Fruit fly (Drosophila melanogaster): ENCODE measurements around the gene CG7916.

DNA sequence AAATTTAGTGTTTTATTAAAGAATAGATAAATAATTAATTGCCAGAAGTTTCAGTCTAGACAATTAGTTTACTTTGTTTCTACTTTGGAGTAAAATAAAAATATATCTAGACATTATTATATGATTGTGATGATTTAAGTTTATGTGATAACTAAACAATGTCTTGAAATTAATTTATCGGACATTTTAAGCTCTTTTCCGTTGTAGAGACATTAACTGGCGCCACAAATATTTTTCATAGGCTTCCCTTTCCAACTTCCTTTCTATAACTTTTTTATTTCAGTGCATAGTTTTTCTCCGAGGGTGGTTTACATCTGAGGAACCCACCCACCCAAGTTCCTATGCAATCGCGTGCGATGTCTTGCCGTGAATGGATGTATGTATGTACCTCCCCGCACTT, 30.1 kb downstream of the CG7916 start:
- TF ChIP-seq Dll (optimal IDR thresholded peaks at IDR 0.05): no peak
- TF ChIP-seq EcR (GFP tag; optimal IDR thresholded peaks at IDR 0.05): no peak
- TF ChIP-seq CG8478 (optimal IDR thresholded peaks at IDR 0.05): no peak
- no peak for TF ChIP-seq usp (GFP tag; optimal IDR thresholded peaks at IDR 0.05)
